Worm (Caenorhabditis elegans): ENCODE results near the gene ztf-30.

Gene ztf-30

DNA sequence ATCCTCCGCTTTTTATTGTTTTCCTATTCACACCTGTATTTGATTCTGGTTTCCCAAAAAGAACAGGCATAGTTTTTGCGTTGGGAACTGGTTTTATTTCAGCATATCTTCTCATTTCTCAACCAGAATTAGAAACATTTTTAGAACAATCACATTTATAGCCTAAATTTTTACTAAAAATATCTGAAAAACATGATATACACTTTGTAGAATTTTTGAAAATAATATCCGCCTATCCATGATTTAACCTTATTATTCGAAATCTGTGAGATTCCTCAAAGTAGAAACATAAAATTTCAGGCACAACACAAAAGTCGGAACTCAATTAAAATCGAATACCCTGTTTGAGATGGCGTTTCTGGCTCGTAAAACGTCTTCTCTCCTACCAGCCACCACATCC is 36.8 kb downstream of the ztf-30 start, which contains the start of gene acdh-6:
TSS of gene acdh-6 (plus strand) at position 301 of the 400 bp plus-strand sequence.
- TF ChIP-seq ama-1 (optimal IDR thresholded peaks at IDR 0.05) (no peak), aly-2 (tag; optimal IDR thresholded peaks at IDR 0.05) (no peak), elt-1 (tag; optimal IDR thresholded peaks at IDR 0.05) (no peak)

DNA sequence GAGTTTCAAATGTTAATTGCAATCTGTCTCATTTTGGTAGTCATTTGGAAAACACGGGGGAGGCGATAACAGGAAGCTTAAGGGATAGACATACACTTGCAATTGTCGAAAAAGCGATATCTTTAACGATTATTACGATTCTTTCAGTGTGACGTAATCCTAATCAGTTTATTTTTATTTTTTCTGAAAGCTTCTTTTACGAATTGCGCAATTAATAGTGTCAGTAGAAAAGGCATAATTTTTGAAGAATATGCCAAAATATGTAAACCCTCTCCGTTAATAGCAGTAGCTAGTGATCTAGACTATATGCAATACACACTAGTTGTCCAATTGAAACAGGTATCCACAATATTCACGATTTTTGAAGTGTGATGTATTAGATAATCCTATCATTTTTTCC is 37.3 kb downstream of the ztf-30 start:
- no peak for TF ChIP-seq nhr-23 (tag; optimal IDR thresholded peaks at IDR 0.05)
- TF ChIP-seq fkh-10 (GFP tag; optimal IDR thresholded peaks at IDR 0.05), result no peak
- TF ChIP-seq zag-1 (tag; optimal IDR thresholded peaks at IDR 0.05), result no peak
- no peak for TF ChIP-seq egl-27 (tag; optimal IDR thresholded peaks at IDR 0.05)
- TF ChIP-seq lin-39 (tag; optimal IDR thresholded peaks at IDR 0.05), result no peak
- no peak for TF ChIP-seq nhr-76 (tag; optimal IDR thresholded peaks at IDR 0.05)
- TF ChIP-seq unc-39 (tag; optimal IDR thresholded peaks at IDR 0.05), result no peak
- no peak for TF ChIP-seq ztf-4 (tag; optimal IDR thresholded peaks at IDR 0.05)
- TF ChIP-seq sea-2 (GFP tag; optimal IDR thresholded peaks at IDR 0.05), result no peak
- no peak for TF ChIP-seq ZK546.5 (tag; optimal IDR thresholded peaks at IDR 0.05)
- no peak for TF ChIP-seq unc-62 (GFP tag; optimal IDR thresholded peaks at IDR 0.05)
- no peak for TF ChIP-seq skn-1 (tag; optimal IDR thresholded peaks at IDR 0.05)
- TF ChIP-seq nhr-28 (tag; optimal IDR thresholded peaks at IDR 0.05), result no peak
- TF ChIP-seq ceh-82 (tag; optimal IDR thresholded peaks at IDR 0.05), result no peak
- TF ChIP-seq nhr-237 (tag; optimal IDR thresholded peaks at IDR 0.05), result no peak
- no peak for TF ChIP-seq ceh-9 (tag; optimal IDR thresholded peaks at IDR 0.05)
- TF ChIP-seq nhr-11 (tag; optimal IDR thresholded peaks at IDR 0.05), result no peak

DNA sequence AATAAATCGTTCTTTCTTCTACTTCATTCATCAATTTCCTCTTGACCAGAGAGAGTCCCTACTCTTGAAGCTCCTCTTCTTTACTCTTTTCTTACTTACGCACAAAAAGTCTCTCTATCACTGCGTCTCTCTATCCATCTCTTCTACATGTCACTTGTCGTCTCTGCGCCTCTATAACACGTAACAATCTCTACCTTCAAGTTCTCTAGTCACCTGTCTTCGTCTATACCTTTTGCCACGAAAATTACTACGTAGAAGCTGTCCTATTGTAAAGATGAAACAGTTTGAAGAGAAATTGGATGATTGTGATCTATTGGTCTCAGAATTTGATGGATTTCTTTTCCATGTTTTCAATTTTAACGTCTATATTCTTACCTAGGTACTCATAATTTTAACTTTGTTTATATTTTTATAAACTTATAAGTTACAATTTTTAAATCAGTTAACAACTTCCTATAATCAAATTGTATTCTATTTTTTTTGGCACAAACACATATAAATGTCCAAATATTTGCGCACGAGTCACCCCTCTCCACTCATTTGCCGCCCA is 40.8 kb downstream of the ztf-30 start, which contains the start of gene C02D5.2:
TSS of gene C02D5.2 (plus strand) at position 500 of the 550 bp plus-strand sequence.
- TF ChIP-seq lin-39 (tag; optimal IDR thresholded peaks at IDR 0.05), result peak; percentile 48
- peak; percentile 41 for TF ChIP-seq pha-4 (tag; optimal IDR thresholded peaks at IDR 0.05)
- peak; percentile 1 for TF ChIP-seq snpc-4 (tag; optimal IDR thresholded peaks at IDR 0.05)
- peak; percentile 54 for TF ChIP-seq nfya-1 (tag; optimal IDR thresholded peaks at IDR 0.05; ENCODE audit: insufficient read depth)
- peak; percentile 1 for TF ChIP-seq ceh-28 (tag; optimal IDR thresholded peaks at IDR 0.05)
- no peak for TF ChIP-seq mml-1 (tag; optimal IDR thresholded peaks at IDR 0.05)
- TF ChIP-seq nhr-76 (tag; optimal IDR thresholded peaks at IDR 0.05), result no peak
- TF ChIP-seq unc-62 (GFP tag; optimal IDR thresholded peaks at IDR 0.05), result peak; percentile 30
- peak; percentile 6 for TF ChIP-seq nhr-11 (tag; optimal IDR thresholded peaks at IDR 0.05)
- TF ChIP-seq lin-15B (tag; optimal IDR thresholded peaks at IDR 0.05), result peak; percentile 1
- peak; percentile 27 for TF ChIP-seq elt-2 (tag; optimal IDR thresholded peaks at IDR 0.05)
- TF ChIP-seq hmg-11 (tag; optimal IDR thresholded peaks at IDR 0.05), result peak; percentile 42
- peak; percentile 36 for TF ChIP-seq skn-1 (tag; optimal IDR thresholded peaks at IDR 0.05)
- TF ChIP-seq fkh-2 (tag; optimal IDR thresholded peaks at IDR 0.05), result no peak

DNA sequence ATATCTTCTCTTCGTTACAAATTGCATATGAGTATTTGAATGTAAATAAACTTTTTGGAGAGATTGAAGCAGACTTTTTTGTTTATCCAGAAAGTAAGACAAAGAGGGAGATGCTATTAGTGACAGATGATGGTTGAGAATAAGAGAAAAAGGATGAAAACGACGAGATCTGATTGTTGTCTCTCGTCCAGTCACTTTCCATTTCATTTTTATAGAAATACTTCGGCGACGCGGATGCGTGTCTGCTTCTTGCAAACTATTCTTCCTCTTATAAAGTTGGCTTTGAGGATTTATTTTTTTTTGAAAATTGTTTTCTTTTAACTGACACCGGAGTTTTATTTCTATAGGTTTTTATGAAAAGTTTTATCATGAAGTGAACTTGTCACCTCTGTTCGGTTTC is 42.0 kb downstream of the ztf-30 start:
- no peak for TF ChIP-seq R02D3.7 (tag; optimal IDR thresholded peaks at IDR 0.05)
- no peak for TF ChIP-seq nhr-25 (tag; optimal IDR thresholded peaks at IDR 0.05)

DNA sequence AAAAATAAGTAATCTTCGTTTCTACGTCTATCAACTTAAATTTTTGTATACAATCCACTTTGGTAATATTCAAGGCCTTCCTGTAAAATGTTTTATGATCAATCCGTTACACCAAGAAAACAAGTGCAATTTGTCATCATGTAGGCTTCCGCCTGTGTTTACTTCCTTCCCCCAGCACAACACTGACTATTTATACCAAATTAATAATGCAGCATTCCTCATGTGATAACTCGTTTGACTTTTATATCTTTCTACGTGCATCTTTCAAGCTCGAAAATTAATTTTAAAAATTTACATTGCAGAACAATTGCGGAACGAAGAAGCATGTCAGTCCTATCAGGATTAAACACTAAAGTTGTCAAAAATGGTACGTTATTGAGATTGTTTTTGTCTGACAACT is 43.2 kb downstream of the ztf-30 start, which contains the start of gene gsto-2:
TSS of gene gsto-2 (plus strand) at position 301 of the 400 bp plus-strand sequence.
- TF ChIP-seq elt-1 (tag; optimal IDR thresholded peaks at IDR 0.05) (no peak), nhr-43 (tag; optimal IDR thresholded peaks at IDR 0.05; ENCODE audit: poor library complexity, severe bottlenecking) (no peak), mml-1 (tag; optimal IDR thresholded peaks at IDR 0.05) (no peak), ceh-28 (tag; optimal IDR thresholded peaks at IDR 0.05) (no peak), ceh-9 (tag; optimal IDR thresholded peaks at IDR 0.05) (no peak), lin-15B (tag; optimal IDR thresholded peaks at IDR 0.05) (no peak), daf-12 (tag; optimal IDR thresholded peaks at IDR 0.05) (no peak), zag-1 (tag; optimal IDR thresholded peaks at IDR 0.05) (no peak), eor-1 (tag; optimal IDR thresholded peaks at IDR 0.05) (no peak), fos-1 (tag; optimal IDR thresholded peaks at IDR 0.05) (no peak)
